Fruit fly (Drosophila melanogaster): ENCODE results near the gene ifc.
A peak's percentile ranks its signal among the peaks of the same experiment; 100 is the strongest.

ifc gene

DNA sequence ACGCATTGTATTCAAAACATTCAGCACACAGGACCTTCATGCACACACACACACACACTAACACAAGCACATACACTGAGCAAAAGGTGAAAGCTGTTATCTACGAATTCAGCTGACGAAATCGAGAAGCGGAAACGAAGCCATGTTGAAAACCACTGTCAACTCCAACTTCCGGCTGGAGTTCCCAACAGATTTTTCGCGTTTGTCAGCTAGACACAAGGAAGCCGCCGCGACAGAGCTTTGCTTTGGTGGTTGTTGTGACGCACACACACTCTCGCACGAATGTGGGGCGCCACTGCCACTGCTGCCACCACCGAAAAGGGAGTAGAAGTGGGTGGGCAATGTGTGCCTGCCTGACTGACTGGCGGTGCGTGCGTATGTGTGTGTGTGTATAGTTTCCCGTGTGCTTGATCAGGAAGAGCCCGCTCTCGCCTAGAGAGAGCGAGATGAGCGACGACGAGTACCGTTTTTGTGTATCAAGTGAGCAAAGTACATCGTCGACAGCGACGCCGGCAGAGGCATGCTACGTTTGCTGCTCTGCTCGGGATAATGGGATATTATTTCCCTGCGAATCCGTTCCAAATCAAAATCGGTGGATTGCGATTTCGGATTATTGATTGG is 11.6 kb downstream of the ifc start (continued):
- no peak for TF ChIP-seq CG12236 (GFP tag; optimal IDR thresholded peaks at IDR 0.05)
- TF ChIP-seq ind (GFP tag; optimal IDR thresholded peaks at IDR 0.05): no peak
- TF ChIP-seq inv (GFP tag; IDR thresholded peaks at IDR 0.05; ENCODE audit: partially characterized antibody): no peak
- TF ChIP-seq repo (GFP tag; optimal IDR thresholded peaks at IDR 0.05): no peak
- peak; percentile 84 for TF ChIP-seq CG4328 (GFP tag; optimal IDR thresholded peaks at IDR 0.05)
- TF ChIP-seq CG16863 (GFP tag; optimal IDR thresholded peaks at IDR 0.05): no peak
- TF ChIP-seq CG9609 (GFP tag; optimal IDR thresholded peaks at IDR 0.05): no peak
- TF ChIP-seq Dp (GFP tag; optimal IDR thresholded peaks at IDR 0.05): no peak
- TF ChIP-seq Adf1 (GFP tag; IDR thresholded peaks at IDR 0.05): peak; percentile 79
- TF ChIP-seq lab (GFP tag; optimal IDR thresholded peaks at IDR 0.05): peak; percentile 88
- no peak for TF ChIP-seq CG11456 (GFP tag; IDR thresholded peaks at IDR 0.05)
- no peak for TF ChIP-seq Hsf (GFP tag; optimal IDR thresholded peaks at IDR 0.05)
- TF ChIP-seq MTF-1 (GFP tag; optimal IDR thresholded peaks at IDR 0.05; ENCODE audit: borderline replicate concordance): peak; percentile 72
- no peak for TF ChIP-seq Lim3 (GFP tag; IDR thresholded peaks at IDR 0.05)
- peak; percentile 66 for TF ChIP-seq CG15601 (tag; optimal IDR thresholded peaks at IDR 0.05)
- no peak for TF ChIP-seq CG8478 (optimal IDR thresholded peaks at IDR 0.05)
- peak; percentile 47 for TF ChIP-seq PHDP (tag; optimal IDR thresholded peaks at IDR 0.05)
- peak; percentile 73 for TF ChIP-seq CG12219 (GFP tag; optimal IDR thresholded peaks at IDR 0.05)
- 0 out of 3 replicates have a peak, but pooled peaks have one; percentile 48 for TF ChIP-seq CG11695 (GFP tag; IDR thresholded peaks at IDR 0.05)
- no peak for TF ChIP-seq Sry-δ (GFP tag; optimal IDR thresholded peaks at IDR 0.05)
- TF ChIP-seq CG30020 (tag; optimal IDR thresholded peaks at IDR 0.05): no peak
- no peak for TF ChIP-seq Mad (GFP tag; optimal IDR thresholded peaks at IDR 0.05)
- no peak for TF ChIP-seq dan (GFP tag; IDR thresholded peaks at IDR 0.05)
- TF ChIP-seq pb (GFP tag; optimal IDR thresholded peaks at IDR 0.05): peak; percentile 46
- TF ChIP-seq jigr1 (GFP tag; IDR thresholded peaks at IDR 0.05): no peak
- no peak for TF ChIP-seq hth (optimal IDR thresholded peaks at IDR 0.05)
- TF ChIP-seq B-H1 (GFP tag; IDR thresholded peaks at IDR 0.05): no peak
- peak; percentile 18 for TF ChIP-seq oc (tag; optimal IDR thresholded peaks at IDR 0.05)
- TF ChIP-seq CG11723 (GFP tag; optimal IDR thresholded peaks at IDR 0.05): peak; percentile 78
- TF ChIP-seq CG8944 (GFP tag; optimal IDR thresholded peaks at IDR 0.05): no peak
- no peak for TF ChIP-seq CG2129 (GFP tag; IDR thresholded peaks at IDR 0.05; ENCODE audit: partially characterized antibody)
- TF ChIP-seq CG13296 (GFP tag; optimal IDR thresholded peaks at IDR 0.05): peak; percentile 83
- no peak for TF ChIP-seq CG11560 (tag; IDR thresholded peaks at IDR 0.05)
- no peak for TF ChIP-seq chinmo (GFP tag; IDR thresholded peaks at IDR 0.05; ENCODE audit: partially characterized antibody)
- no peak for TF ChIP-seq gfzf (GFP tag; optimal IDR thresholded peaks at IDR 0.05)
- TF ChIP-seq CG34376 (GFP tag; optimal IDR thresholded peaks at IDR 0.05): peak; percentile 82
- TF ChIP-seq CG16815 (GFP tag; optimal IDR thresholded peaks at IDR 0.05): no peak
- TF ChIP-seq CG18619 (GFP tag; optimal IDR thresholded peaks at IDR 0.05): peak; percentile 57
- TF ChIP-seq CG18476 (GFP tag; optimal IDR thresholded peaks at IDR 0.05): no peak
- no peak for TF ChIP-seq Dfd (GFP tag; optimal IDR thresholded peaks at IDR 0.05)
- TF ChIP-seq rib (GFP tag; IDR thresholded peaks at IDR 0.05): no peak
- peak; percentile 59 for TF ChIP-seq CG4707 (GFP tag; optimal IDR thresholded peaks at IDR 0.05)
- no peak for TF ChIP-seq Xbp1 (GFP tag; optimal IDR thresholded peaks at IDR 0.05)
- no peak for TF ChIP-seq CG15011 (GFP tag; optimal IDR thresholded peaks at IDR 0.05)
- peak; percentile 40 for TF ChIP-seq CG1529 (GFP tag; optimal IDR thresholded peaks at IDR 0.05)
- TF ChIP-seq CG5953 (GFP tag; IDR thresholded peaks at IDR 0.05): no peak
- peak; percentile 66 for TF ChIP-seq CG7987 (GFP tag; optimal IDR thresholded peaks at IDR 0.05)

Measured in whole organism, embryonic.